Fruit fly (Drosophila melanogaster) whole organism, embryonic: ENCODE data around the gene Ugt37B1.

Source experiments
- Ada2b ChIP-seq: fragments of 200-800 bp; sonication (Bioruptor generic); IDR thresholded peaks from 2 replicates; pipeline ENCODE4 v1.3.6; 2022; ENCODE audit warnings: missing biosample characterization, missing genetic modification characterization
- Atf-2 ChIP-seq: fragments of 200-800 bp; sonication (Bioruptor generic); optimal IDR thresholded peaks from 2 replicates; lab custom pipeline; 2016; ENCODE audit warnings: missing biosample characterization, missing genetic modification characterization
- B-H1 ChIP-seq: fragments of 200-800 bp; sonication (Bioruptor generic); IDR thresholded peaks from 3 replicates; pipeline ENCODE4 v1.3.6; 2022; ENCODE audit warnings: missing biosample characterization, missing genetic modification characterization
- Bteb2 ChIP-seq: fragments of 200-800 bp; sonication (Bioruptor generic); optimal IDR thresholded peaks from 2 replicates; lab custom pipeline; 2016; ENCODE audit warnings: missing biosample characterization, missing genetic modification characterization
- CG10654 ChIP-seq: fragments of 200-800 bp; sonication (Bioruptor generic); optimal IDR thresholded peaks from 2 replicates; lab custom pipeline; 2016; ENCODE audit warnings: missing biosample characterization, missing genetic modification characterization
- CG11398 ChIP-seq: fragments of 200-800 bp; sonication (Bioruptor generic); optimal IDR thresholded peaks from 2 replicates; lab custom pipeline; 2016; ENCODE audit warnings: missing biosample characterization, missing genetic modification characterization
- CG11456 ChIP-seq: fragments of 200-800 bp; sonication (Bioruptor generic); IDR thresholded peaks from 3 replicates; pipeline ENCODE4 v1.3.6; 2022; ENCODE audit warnings: missing biosample characterization, missing genetic modification characterization
- CG11504 ChIP-seq: fragments of 200-800 bp; sonication (Bioruptor generic); optimal IDR thresholded peaks from 3 replicates; lab custom pipeline; 2019; ENCODE audit warnings: missing biosample characterization, mild to moderate bottlenecking, missing genetic modification characterization, moderate library complexity
- CG11560 ChIP-seq: fragments of 200-800 bp; sonication (Bioruptor generic); IDR thresholded peaks from 3 replicates; pipeline ENCODE4 v1.3.6; 2022; ENCODE audit warnings: missing biosample characterization, missing genetic modification characterization
- CG11723 ChIP-seq: fragments of 200-800 bp; sonication (Bioruptor generic); optimal IDR thresholded peaks from 2 replicates; lab custom pipeline; 2017; ENCODE audit warnings: missing biosample characterization, mild to moderate bottlenecking, missing genetic modification characterization
- CG12391 ChIP-seq: fragments of 200-800 bp; sonication (Bioruptor generic); optimal IDR thresholded peaks from 3 replicates; lab custom pipeline; 2018; ENCODE audit warnings: missing biosample characterization, mild to moderate bottlenecking, missing genetic modification characterization, moderate library complexity
- CG12659 ChIP-seq: fragments of 200-800 bp; sonication (Bioruptor generic); optimal IDR thresholded peaks from 3 replicates; lab custom pipeline; 2017; ENCODE audit warnings: mild to moderate bottlenecking, missing biosample characterization, missing genetic modification reagents, missing genetic modification characterization
- CG12744 ChIP-seq: fragments of 200-800 bp; sonication (Bioruptor generic); optimal IDR thresholded peaks from 2 replicates; lab custom pipeline; 2016; ENCODE audit warnings: missing biosample characterization, missing genetic modification characterization
- CG14014 ChIP-seq: fragments of 200-800 bp; sonication (Bioruptor generic); IDR thresholded peaks from 2 replicates; pipeline ENCODE4 v1.3.6; 2022; ENCODE audit warnings: missing biosample characterization, missing genetic modification characterization
- CG15011 ChIP-seq: fragments of 200-800 bp; sonication (Bioruptor generic); optimal IDR thresholded peaks from 3 replicates; lab custom pipeline; 2018; ENCODE audit warnings: missing biosample characterization, mild to moderate bottlenecking, missing genetic modification characterization
- CG2120 ChIP-seq: fragments of 200-800 bp; sonication (Bioruptor generic); optimal IDR thresholded peaks from 3 replicates; lab custom pipeline; 2016; ENCODE audit warnings: missing biosample characterization, missing genetic modification characterization
- CG4854 ChIP-seq: fragments of 200-800 bp; sonication (Bioruptor generic); optimal IDR thresholded peaks from 2 replicates; lab custom pipeline; 2016; ENCODE audit warnings: missing biosample characterization, missing genetic modification characterization, inconsistent platforms
- CG7839 ChIP-seq: fragments of 200-800 bp; sonication (Bioruptor generic); optimal IDR thresholded peaks from 3 replicates; lab custom pipeline; 2018; ENCODE audit warnings: missing biosample characterization, mild to moderate bottlenecking, missing genetic modification characterization, moderate library complexity
- CG8388 ChIP-seq: fragments of 200-800 bp; sonication (Bioruptor generic); optimal IDR thresholded peaks from 2 replicates; lab custom pipeline; 2019; ENCODE audit warnings: missing biosample characterization, mild to moderate bottlenecking, missing genetic modification characterization, moderate library complexity
- CG9437 ChIP-seq: fragments of 200-800 bp; sonication (Bioruptor generic); optimal IDR thresholded peaks from 2 replicates; lab custom pipeline; 2018; ENCODE audit warnings: missing biosample characterization, mild to moderate bottlenecking, missing genetic modification characterization
- Chrac-16 ChIP-seq: fragments of 200-800 bp; sonication (Bioruptor generic); optimal IDR thresholded peaks from 3 replicates; lab custom pipeline; 2016; ENCODE audit warnings: missing biosample characterization, missing genetic modification characterization
- Doc3 ChIP-seq: fragments of 200-800 bp; sonication (Bioruptor generic); IDR thresholded peaks from 3 replicates; pipeline ENCODE4 v1.3.6; 2022; ENCODE audit warnings: missing biosample characterization, missing genetic modification characterization; ENCODE audit not compliant: partially characterized antibody
- E2f1 ChIP-seq: fragments of 200-800 bp; sonication (Bioruptor generic); IDR thresholded peaks from 2 replicates; pipeline ENCODE4 v1.3.6; 2022; ENCODE audit warnings: missing biosample characterization, missing genetic modification characterization
- Fer1 ChIP-seq: fragments of 200-800 bp; sonication (Bioruptor generic); optimal IDR thresholded peaks from 2 replicates; lab custom pipeline; 2017; ENCODE audit warnings: missing biosample characterization, mild to moderate bottlenecking, missing genetic modification characterization
- H2.0 ChIP-seq: fragments of 200-800 bp; sonication (Bioruptor generic); IDR thresholded peaks from 2 replicates; pipeline ENCODE4 v1.3.6; 2022; ENCODE audit warnings: missing biosample characterization, missing genetic modification characterization
- Hmx ChIP-seq: fragments of 200-800 bp; sonication (Bioruptor generic); optimal IDR thresholded peaks from 2 replicates; lab custom pipeline; 2016; ENCODE audit warnings: missing biosample characterization, missing genetic modification characterization
- MBD-R2 ChIP-seq: fragments of 200-800 bp; sonication (Bioruptor generic); IDR thresholded peaks from 2 replicates; pipeline ENCODE4 v1.3.6; 2022; ENCODE audit warnings: missing biosample characterization, missing genetic modification characterization
- MESR4 ChIP-seq: fragments of 200-800 bp; sonication (Bioruptor generic); optimal IDR thresholded peaks from 2 replicates; lab custom pipeline; 2018; ENCODE audit warnings: missing biosample characterization, mild to moderate bottlenecking, missing genetic modification characterization, moderate library complexity
- Mes4 ChIP-seq: fragments of 200-800 bp; sonication (Bioruptor generic); optimal IDR thresholded peaks from 2 replicates; lab custom pipeline; 2016; ENCODE audit warnings: missing biosample characterization, missing genetic modification characterization
- Nf-YC ChIP-seq: fragments of 200-800 bp; optimal IDR thresholded peaks from 3 replicates; lab custom pipeline; 2019; ENCODE audit warnings: missing biosample characterization, mild to moderate bottlenecking, missing genetic modification characterization, moderate library complexity
- Pdp1 ChIP-seq, 2 experiments: fragments of 200-800 bp; sonication (Bioruptor generic); optimal IDR thresholded peaks; 3 replicates each; lab custom pipeline; 2016; ENCODE audit warnings: missing biosample characterization in 2 of 2, missing genetic modification characterization in 2 of 2, mild to moderate bottlenecking in 1 of 2, moderate library complexity in 1 of 2
- Tbp ChIP-seq: fragments of >200 bp; optimal IDR thresholded peaks from 2 replicates; lab custom pipeline; 2018; ENCODE audit warnings: missing biosample characterization, missing genetic modification characterization
- Xrp1 ChIP-seq: fragments of 200-800 bp; sonication (Bioruptor generic); IDR thresholded peaks from 2 replicates; pipeline ENCODE4 v1.3.6; 2022; ENCODE audit warnings: missing biosample characterization, missing genetic modification characterization
- ab ChIP-seq: fragments of 200-800 bp; sonication (Bioruptor generic); optimal IDR thresholded peaks from 2 replicates; lab custom pipeline; 2016; ENCODE audit warnings: missing biosample characterization, missing genetic modification characterization
- ato ChIP-seq: fragments of 200-800 bp; sonication (Bioruptor generic); IDR thresholded peaks from 2 replicates; pipeline ENCODE4 v1.3.6; 2022; ENCODE audit warnings: missing biosample characterization, missing genetic modification characterization; ENCODE audit not compliant: partially characterized antibody
- bsh ChIP-seq, 2 experiments: fragments of 200-800 bp; sonication (Bioruptor generic); optimal IDR thresholded peaks; 2 replicates each; lab custom pipeline; 2017 to 2018; ENCODE audit warnings: mild to moderate bottlenecking in 2 of 2, missing biosample characterization in 2 of 2, missing genetic modification characterization in 2 of 2, moderate library complexity in 1 of 2
- cato ChIP-seq: fragments of 200-800 bp; sonication (Bioruptor generic); optimal IDR thresholded peaks from 2 replicates; lab custom pipeline; 2016; ENCODE audit warnings: missing biosample characterization, missing genetic modification characterization, borderline replicate concordance
- chm ChIP-seq: fragments of 200-800 bp; sonication (Bioruptor generic); IDR thresholded peaks from 2 replicates; pipeline ENCODE4 v1.3.6; 2022; ENCODE audit warnings: missing biosample characterization, missing genetic modification characterization
- ci ChIP-seq: fragments of 200-800 bp; sonication (Bioruptor generic); IDR thresholded peaks from 3 replicates; pipeline ENCODE4 v1.3.6; 2022; ENCODE audit warnings: missing biosample characterization, missing genetic modification characterization
- dmrt11E ChIP-seq: fragments of 200-800 bp; sonication (Bioruptor generic); optimal IDR thresholded peaks from 3 replicates; lab custom pipeline; 2018; ENCODE audit warnings: missing biosample characterization, mild to moderate bottlenecking, missing genetic modification characterization, moderate library complexity
- nerfin-1 ChIP-seq: fragments of 200-800 bp; sonication (Bioruptor generic); optimal IDR thresholded peaks from 3 replicates; lab custom pipeline; 2019; ENCODE audit warnings: missing biosample characterization, mild to moderate bottlenecking, missing genetic modification characterization, moderate library complexity
- pros ChIP-seq: fragments of 200-800 bp; sonication (Bioruptor generic); optimal IDR thresholded peaks from 3 replicates; lab custom pipeline; 2019; ENCODE audit warnings: missing biosample characterization, mild to moderate bottlenecking, missing genetic modification characterization, moderate library complexity
- pzg ChIP-seq: fragments of 200-800 bp; sonication (Bioruptor generic); optimal IDR thresholded peaks from 3 replicates; lab custom pipeline; 2018; ENCODE audit warnings: missing biosample characterization, mild to moderate bottlenecking, missing genetic modification characterization, moderate library complexity
- sd ChIP-seq: fragments of 200-800 bp; sonication (Bioruptor generic); optimal IDR thresholded peaks from 3 replicates; lab custom pipeline; 2018; ENCODE audit warnings: missing biosample characterization, mild to moderate bottlenecking, missing genetic modification characterization, moderate library complexity
- sim ChIP-seq: fragments of 200-800 bp; sonication (Bioruptor generic); IDR thresholded peaks from 2 replicates; pipeline ENCODE4 v1.3.6; 2022; ENCODE audit warnings: missing biosample characterization, missing genetic modification characterization
- sob ChIP-seq: fragments of 200-800 bp; sonication (Bioruptor generic); IDR thresholded peaks from 2 replicates; pipeline ENCODE4 v1.3.6; 2022; ENCODE audit warnings: missing biosample characterization, missing genetic modification characterization
- stwl ChIP-seq: fragments of 200-800 bp; sonication (Bioruptor generic); optimal IDR thresholded peaks from 3 replicates; lab custom pipeline; 2018; ENCODE audit warnings: missing biosample characterization, mild to moderate bottlenecking, missing genetic modification characterization, moderate library complexity
- toy ChIP-seq: fragments of 200-800 bp; sonication (Bioruptor generic); IDR thresholded peaks from 2 replicates; pipeline ENCODE4 v1.3.6; 2022; ENCODE audit warnings: missing biosample characterization, missing genetic modification characterization
- unc-4 ChIP-seq: fragments of 200-800 bp; sonication (Bioruptor generic); IDR thresholded peaks from 2 replicates; pipeline ENCODE4 v1.3.6; 2022; ENCODE audit warnings: missing biosample characterization, missing genetic modification characterization; ENCODE audit not compliant: partially characterized antibody
- usp ChIP-seq: fragments of >200 bp; optimal IDR thresholded peaks from 2 replicates; lab custom pipeline; 2017; ENCODE audit warnings: missing biosample characterization, missing genetic modification characterization
- wor ChIP-seq: fragments of 200-800 bp; sonication (Bioruptor generic); IDR thresholded peaks from 2 replicates; pipeline ENCODE4 v1.3.6; 2022; ENCODE audit warnings: missing biosample characterization, missing genetic modification characterization
- zf30C ChIP-seq: fragments of 200-800 bp; sonication (Bioruptor generic); optimal IDR thresholded peaks from 3 replicates; lab custom pipeline; 2018; ENCODE audit warnings: missing biosample characterization, mild to moderate bottlenecking, missing genetic modification characterization

The Ugt37B1 gene

DNA sequence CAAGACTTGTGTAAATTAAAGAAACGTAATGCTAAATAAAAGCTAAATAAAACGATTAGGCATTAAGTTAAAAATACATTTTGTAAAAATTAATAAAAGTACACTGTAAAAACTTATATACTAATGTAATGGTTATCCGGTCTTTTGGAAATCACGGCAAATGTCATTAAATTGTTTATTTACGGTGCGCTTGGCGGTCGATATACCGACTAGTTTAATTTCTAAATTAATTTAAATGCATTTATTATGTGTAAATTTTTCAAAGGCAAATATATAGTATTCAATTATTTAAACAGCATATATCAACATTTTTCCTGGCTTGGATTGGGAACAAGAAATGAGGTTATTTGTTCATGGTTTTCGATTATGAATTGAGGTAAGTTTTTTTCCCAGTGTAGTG, 14.0 kb upstream of the Ugt37B1 start (continued):
- no peak for TF ChIP-seq CG11456 (GFP tag; lab: Robert Waterston, UW)
- TF ChIP-seq Hmx (GFP tag; lab: Kevin White, UChicago) = no peak
- TF ChIP-seq CG11398 = no peak
- no peak for TF ChIP-seq unc-4 (GFP tag; lab: Robert Waterston, UW)
- TF ChIP-seq zf30C (GFP tag; lab: Kevin White, UChicago) = peak; percentile 38
- no peak for TF ChIP-seq Pdp1 (GFP tag; optimal IDR thresholded peaks at IDR 0.05; lab: Kevin White, UChicago)
- peak; percentile 12 for TF ChIP-seq CG11504 (tag; lab: Kevin White, UChicago)
- no peak for TF ChIP-seq toy
- TF ChIP-seq CG11560 (tag; lab: Robert Waterston, UW) = no peak
- no peak for TF ChIP-seq ab
- TF ChIP-seq Doc3 (GFP tag; lab: Robert Waterston, UW) = no peak
- TF ChIP-seq sim (GFP tag; lab: Robert Waterston, UW) = no peak
- TF ChIP-seq pros = no peak
- no peak for TF ChIP-seq CG2120 (GFP tag; lab: Kevin White, UChicago)
- TF ChIP-seq CG10654 (GFP tag; lab: Kevin White, UChicago) = no peak
- TF ChIP-seq B-H1 (GFP tag; lab: Robert Waterston, UW) = no peak
- no peak for TF ChIP-seq MBD-R2
- no peak for TF ChIP-seq CG8388 (GFP tag; lab: Kevin White, UChicago)
- TF ChIP-seq pzg = no peak
- TF ChIP-seq stwl (tag; lab: Kevin White, UChicago) = no peak
- no peak for TF ChIP-seq chm (GFP tag; lab: Robert Waterston, UW)
- no peak for TF ChIP-seq sob
- no peak for TF ChIP-seq CG15011 (GFP tag; lab: Kevin White, UChicago)
- TF ChIP-seq CG9437 (GFP tag; lab: Kevin White, UChicago) = peak; percentile 22
- no peak for TF ChIP-seq CG12659
- TF ChIP-seq Ada2b (GFP tag; lab: Robert Waterston, UW) = no peak
- peak; percentile 33 for TF ChIP-seq CG12391 (tag; lab: Kevin White, UChicago)
- no peak for TF ChIP-seq Mes4 (GFP tag; lab: Kevin White, UChicago)
- no peak for TF ChIP-seq CG12744 (GFP tag; lab: Kevin White, UChicago)
- peak; percentile 70 for TF ChIP-seq dmrt11E (tag; lab: Kevin White, UChicago)
- no peak for TF ChIP-seq CG11723 (GFP tag; lab: Kevin White, UChicago)
- TF ChIP-seq wor = no peak
- no peak for TF ChIP-seq E2f1 (GFP tag; lab: Robert Waterston, UW)
- TF ChIP-seq CG14014 = no peak
- TF ChIP-seq Chrac-16 = peak; percentile 3
- no peak for TF ChIP-seq usp
- peak in 1 of 2 experiments; percentile 8 for TF ChIP-seq bsh (GFP tag; optimal IDR thresholded peaks at IDR 0.05; lab: Kevin White, UChicago)
- TF ChIP-seq Atf-2 (GFP tag; lab: Kevin White, UChicago) = no peak
- no peak for TF ChIP-seq Bteb2 (GFP tag; lab: Kevin White, UChicago)
- TF ChIP-seq Nf-YC (tag; lab: Kevin White, UChicago) = no peak
- no peak for TF ChIP-seq nerfin-1 (tag; lab: Kevin White, UChicago)
- TF ChIP-seq cato (GFP tag; lab: Kevin White, UChicago) = no peak
- TF ChIP-seq H2.0 (GFP tag; lab: Robert Waterston, UW) = no peak
- no peak for TF ChIP-seq Fer1 (GFP tag; lab: Kevin White, UChicago)
- TF ChIP-seq MESR4 (GFP tag; lab: Kevin White, UChicago) = no peak
- no peak for TF ChIP-seq ato (GFP tag; lab: Robert Waterston, UW)
- TF ChIP-seq Tbp (GFP tag; lab: Kevin White, UChicago) = no peak
- no peak for TF ChIP-seq ci (GFP tag; lab: Robert Waterston, UW)
- TF ChIP-seq CG4854 (GFP tag; lab: Kevin White, UChicago) = no peak
- TF ChIP-seq CG7839 (tag; lab: Kevin White, UChicago) = peak; percentile 6
- no peak for TF ChIP-seq sd
- no peak for TF ChIP-seq Xrp1 (GFP tag; lab: Robert Waterston, UW)
